Fruit fly (Drosophila melanogaster): ENCODE results near the gene CG12155.

CG12155 gene

DNA sequence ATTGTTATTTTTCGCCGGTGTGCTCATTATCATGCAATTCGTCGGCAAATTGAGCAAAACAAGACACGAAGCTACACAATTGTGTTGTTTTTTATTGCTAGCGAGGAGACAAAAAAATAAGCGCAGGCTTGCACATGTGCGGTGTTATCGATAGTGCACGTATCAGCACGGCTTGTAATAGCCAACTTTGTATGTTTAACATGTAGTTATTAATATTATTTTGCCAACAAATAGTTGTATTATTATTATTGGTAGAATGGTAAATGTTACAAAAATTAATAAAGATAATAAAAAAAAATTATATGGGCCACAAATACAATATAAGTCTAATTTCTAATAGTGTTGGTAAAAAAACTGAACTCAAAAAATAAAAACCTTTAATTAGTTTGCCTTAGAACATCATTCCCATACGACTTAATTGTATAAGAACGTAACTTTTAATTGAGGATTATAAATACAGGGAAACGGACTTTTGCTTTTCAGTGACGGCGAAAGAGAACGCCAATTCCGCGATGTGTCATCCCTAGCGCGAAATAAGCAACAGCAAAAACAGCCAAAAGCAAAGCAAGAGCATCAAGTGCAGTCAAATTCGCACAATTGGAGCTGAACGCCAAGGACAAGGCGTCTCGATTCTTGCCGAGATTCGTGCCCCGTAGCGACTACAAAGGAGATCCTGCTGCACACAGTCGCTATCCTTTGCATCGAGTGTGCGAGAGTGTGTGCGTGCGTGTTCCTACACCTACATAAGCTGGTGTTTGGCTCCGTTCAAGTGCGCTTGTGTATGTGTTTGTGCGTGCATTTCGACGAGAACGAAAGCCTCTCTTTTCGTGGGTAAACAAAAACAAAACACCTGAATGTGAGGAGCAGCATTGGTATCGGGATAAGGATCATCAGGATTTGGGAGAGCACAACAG, at the start of gene CG12155, which contains the start of gene NELF-B:
Gene CG12155, plus strand, starts transcription at position 505 of the 914 bp plus-strand sequence.
Gene NELF-B, minus strand, starts transcription at position 111 of the 914 bp plus-strand sequence.
- TF ChIP-seq CG8478 (optimal IDR thresholded peaks at IDR 0.05) (no peak), usp (GFP tag; optimal IDR thresholded peaks at IDR 0.05) (no peak), psq (optimal IDR thresholded peaks at IDR 0.05) (no peak), pan (optimal IDR thresholded peaks at IDR 0.05) (no peak), EcR (GFP tag; optimal IDR thresholded peaks at IDR 0.05) (no peak), Dll (optimal IDR thresholded peaks at IDR 0.05) (no peak)

DNA sequence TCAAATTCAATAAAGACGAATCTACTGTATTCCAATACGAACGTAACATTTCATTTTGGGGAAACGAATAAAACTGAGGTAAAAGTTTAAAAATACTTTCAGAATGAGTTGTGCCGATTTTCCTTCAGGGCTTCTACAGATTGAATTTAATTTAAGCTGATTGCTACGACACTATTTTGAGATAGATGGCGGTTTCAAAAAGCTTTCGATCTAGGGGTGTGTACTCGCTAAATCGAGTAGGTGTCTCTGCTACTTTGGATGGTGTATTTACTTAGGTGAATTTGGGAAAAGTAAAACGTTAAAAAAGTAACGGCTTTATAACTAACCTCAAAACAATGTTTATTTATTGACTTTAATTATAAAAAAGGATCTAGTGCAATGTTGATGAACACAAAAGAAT, 49.7 kb upstream of the CG12155 start:
- no peak for TF ChIP-seq CG8478 (optimal IDR thresholded peaks at IDR 0.05)
- no peak for TF ChIP-seq Dll (optimal IDR thresholded peaks at IDR 0.05)
- TF ChIP-seq pan (optimal IDR thresholded peaks at IDR 0.05) = no peak

DNA sequence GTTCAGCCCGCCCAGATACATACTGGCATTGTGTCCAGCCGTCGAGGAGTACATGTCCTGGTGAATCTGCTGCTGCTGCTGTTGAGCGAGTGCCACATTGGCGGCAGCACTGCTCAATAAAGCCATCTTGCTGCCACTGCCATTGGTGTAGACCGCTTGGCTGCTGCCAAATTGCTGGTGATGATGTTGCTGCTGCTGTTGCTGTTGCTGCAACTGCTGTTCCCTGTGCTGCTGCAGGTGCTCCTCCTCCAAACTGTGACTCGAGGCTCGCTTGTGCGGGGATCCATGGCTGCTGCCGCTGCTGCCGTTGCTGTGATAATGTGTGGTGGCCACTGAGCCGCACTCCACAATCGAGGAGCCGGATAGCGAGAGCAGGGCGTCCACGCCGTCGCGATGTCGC, 42.5 kb upstream of the CG12155 start:
- TF ChIP-seq Dll (optimal IDR thresholded peaks at IDR 0.05) = no peak
- no peak for TF ChIP-seq EcR (GFP tag; optimal IDR thresholded peaks at IDR 0.05)
- no peak for TF ChIP-seq usp (GFP tag; optimal IDR thresholded peaks at IDR 0.05)
- no peak for TF ChIP-seq CG8478 (optimal IDR thresholded peaks at IDR 0.05)
- no peak for TF ChIP-seq psq (optimal IDR thresholded peaks at IDR 0.05)
- no peak for TF ChIP-seq pan (optimal IDR thresholded peaks at IDR 0.05)

DNA sequence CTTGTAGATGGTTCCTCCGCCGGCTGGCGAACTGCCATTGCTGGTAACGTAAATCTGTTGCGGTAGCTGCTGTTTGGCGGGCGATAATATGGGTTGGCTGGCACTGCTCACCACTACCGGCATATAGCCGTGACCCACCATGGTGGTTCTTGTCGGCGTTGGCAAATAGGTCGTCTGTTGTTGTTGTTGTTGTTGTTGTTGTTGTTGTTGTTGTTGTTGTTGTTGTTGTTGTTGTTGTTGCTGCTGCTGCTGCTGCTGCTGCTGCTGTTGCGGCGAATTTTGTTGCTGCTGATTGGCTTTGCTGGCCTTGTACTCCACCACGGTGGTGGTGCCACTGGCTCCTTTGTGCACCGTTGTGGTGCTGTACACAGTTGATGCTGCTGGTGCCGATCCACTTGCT, 39.7 kb upstream of the CG12155 start:
- no peak for TF ChIP-seq Dll (optimal IDR thresholded peaks at IDR 0.05)
- TF ChIP-seq usp (GFP tag; optimal IDR thresholded peaks at IDR 0.05) = no peak
- TF ChIP-seq CG8478 (optimal IDR thresholded peaks at IDR 0.05) = no peak
- no peak for TF ChIP-seq EcR (GFP tag; optimal IDR thresholded peaks at IDR 0.05)
- no peak for TF ChIP-seq pan (optimal IDR thresholded peaks at IDR 0.05)
- no peak for TF ChIP-seq psq (optimal IDR thresholded peaks at IDR 0.05)

DNA sequence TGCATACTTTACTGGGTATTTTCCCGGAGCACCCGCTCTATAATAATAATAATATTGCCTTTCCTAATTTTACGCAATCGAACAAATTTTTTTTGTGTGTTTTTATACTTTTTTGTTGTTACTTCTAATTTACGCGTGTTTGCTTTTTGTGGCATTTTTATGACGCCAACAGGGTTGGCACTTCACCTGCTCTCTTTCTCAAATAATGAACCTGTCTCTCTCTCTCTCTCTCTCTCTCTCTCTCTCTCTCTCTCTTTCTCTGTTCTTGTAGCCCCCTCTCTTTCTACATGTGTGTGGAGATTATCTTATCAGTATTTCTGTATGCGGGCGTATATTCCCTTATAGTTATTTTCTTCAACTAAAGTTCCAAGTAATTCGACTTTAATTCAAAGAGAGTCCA, 37.9 kb upstream of the CG12155 start:
- TF ChIP-seq EcR (GFP tag; optimal IDR thresholded peaks at IDR 0.05) = no peak
- TF ChIP-seq Dll (optimal IDR thresholded peaks at IDR 0.05) = no peak

DNA sequence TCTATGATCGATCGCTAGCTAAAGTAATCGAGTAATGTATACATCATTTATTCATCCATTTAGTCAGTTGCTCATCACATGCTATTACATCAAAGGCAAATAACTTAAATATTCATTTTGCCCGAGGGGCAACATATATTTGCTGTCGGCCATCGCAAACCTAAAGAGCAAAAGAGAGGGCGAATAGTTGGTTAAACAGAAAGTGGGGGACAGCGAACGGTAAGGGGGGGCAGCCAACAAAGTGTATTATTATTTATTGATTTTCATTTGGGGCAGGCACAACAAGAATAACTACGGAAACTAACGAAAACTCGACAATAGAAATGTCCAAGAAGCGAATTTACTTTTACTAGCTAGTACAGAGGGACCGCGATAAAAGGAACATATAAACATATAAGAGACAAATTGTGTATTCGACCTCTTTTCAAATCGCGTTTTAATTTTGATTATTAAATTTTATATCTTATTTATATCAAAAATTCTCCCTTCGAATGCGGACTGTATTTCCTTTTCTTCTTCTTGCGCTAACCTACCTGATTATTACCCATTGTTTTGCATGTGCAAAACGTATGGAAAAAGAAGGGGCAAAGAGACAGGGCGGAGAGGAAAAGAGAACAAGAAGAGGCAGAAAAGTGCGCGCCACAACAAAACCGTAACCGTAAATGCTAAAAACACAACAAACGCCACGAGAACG, 37.2 kb upstream of the CG12155 start:
- no peak for TF ChIP-seq EcR (GFP tag; optimal IDR thresholded peaks at IDR 0.05)

DNA sequence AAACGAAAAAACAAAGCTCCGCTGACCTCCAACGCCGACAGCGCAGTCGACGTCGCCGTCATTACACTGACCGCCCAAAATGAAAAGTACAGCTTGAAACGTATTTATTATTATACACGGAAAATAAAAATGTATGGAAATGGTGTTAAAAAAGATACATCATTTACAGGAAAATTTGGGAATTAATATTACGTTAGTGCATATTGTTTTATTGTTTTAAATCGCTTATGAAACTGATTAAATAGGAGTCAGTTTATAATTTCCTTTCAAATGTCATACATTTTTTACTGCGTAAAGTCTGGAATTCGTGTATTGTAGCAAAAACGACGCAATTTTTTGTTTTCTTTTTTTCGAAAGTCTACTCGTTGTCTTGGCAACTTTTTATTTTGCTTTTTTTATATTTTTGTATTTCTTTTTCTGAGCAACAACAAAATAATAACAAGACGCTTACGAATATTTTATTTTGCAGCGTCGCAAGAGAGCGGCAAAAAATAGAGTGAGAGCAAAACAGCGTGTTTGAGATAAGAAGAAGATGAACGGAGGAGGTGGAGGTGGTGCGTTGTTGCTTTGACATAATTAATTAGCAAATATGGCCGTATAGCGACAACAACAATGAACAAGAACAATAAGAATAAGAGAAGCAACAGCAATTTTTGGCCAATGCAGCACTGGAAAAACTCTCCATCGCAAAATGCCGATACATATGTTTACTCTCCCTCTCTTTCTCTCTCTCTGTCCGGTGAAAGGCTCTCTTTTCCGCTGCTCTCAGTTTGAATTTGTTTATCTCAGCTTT, 36.4 kb upstream of the CG12155 start:
- TF ChIP-seq EcR (GFP tag; optimal IDR thresholded peaks at IDR 0.05) = no peak
- peak; percentile 54 for TF ChIP-seq Dll (optimal IDR thresholded peaks at IDR 0.05)

DNA sequence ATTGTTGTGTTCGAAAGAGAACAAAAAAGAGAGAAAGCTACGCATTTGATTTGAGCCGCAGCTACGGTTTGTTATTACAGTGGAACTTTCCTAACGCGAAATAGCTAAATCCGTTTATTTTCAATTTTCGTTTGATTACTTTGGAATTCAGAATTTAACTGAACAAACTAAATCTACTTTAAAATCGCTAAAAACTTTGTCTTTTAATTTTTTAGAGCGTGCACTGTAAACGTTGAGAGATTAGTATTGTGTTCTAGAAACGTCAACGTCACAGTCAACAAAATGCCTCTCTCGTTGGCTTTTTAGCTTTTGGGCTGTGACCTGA, 35.9 kb upstream of the CG12155 start:
- TF ChIP-seq Dll (optimal IDR thresholded peaks at IDR 0.05) (no peak), CG8478 (optimal IDR thresholded peaks at IDR 0.05) (no peak), EcR (GFP tag; optimal IDR thresholded peaks at IDR 0.05) (no peak), psq (optimal IDR thresholded peaks at IDR 0.05) (no peak)

DNA sequence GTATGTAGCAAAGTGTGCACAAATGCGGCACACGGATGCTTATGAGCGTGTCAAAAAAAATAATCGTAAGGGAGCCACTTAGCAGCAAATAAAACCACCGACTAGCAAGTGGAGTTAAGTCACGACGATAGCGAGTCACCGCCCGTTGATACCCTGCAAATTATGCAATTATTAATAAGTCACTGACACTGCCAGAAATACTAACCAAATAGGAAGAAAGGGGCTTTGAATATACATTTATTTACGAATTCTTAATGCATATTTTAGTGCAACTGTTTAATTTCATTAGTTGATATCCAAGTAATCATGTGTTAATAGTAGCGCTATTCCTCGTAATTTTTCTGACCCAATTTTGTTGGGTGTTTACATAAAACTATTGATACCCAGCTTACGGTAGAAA, 35.1 kb upstream of the CG12155 start:
- TF ChIP-seq Dll (optimal IDR thresholded peaks at IDR 0.05) (no peak), CG8478 (optimal IDR thresholded peaks at IDR 0.05) (no peak), pan (optimal IDR thresholded peaks at IDR 0.05) (no peak), usp (GFP tag; optimal IDR thresholded peaks at IDR 0.05) (no peak), EcR (GFP tag; optimal IDR thresholded peaks at IDR 0.05) (no peak), psq (optimal IDR thresholded peaks at IDR 0.05) (no peak)

DNA sequence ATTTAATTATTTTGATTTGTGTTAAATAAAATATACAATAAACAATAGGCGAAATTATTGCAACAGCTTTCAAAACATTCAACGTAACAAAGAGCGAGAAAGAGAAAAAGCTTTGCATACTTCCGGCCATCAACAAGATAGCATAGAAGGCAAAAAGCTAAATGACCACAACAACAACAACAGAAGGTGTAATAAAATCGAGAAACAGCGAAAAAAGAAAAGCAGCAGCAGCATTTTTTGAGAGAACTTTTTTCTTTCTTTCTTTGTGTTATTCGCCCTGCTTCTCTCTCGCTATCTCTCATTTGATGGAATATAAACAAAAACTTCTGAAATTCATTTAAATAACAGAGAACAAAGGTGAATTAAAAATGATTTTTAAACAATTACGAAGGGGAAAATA, 34.3 kb upstream of the CG12155 start:
- TF ChIP-seq Dll (optimal IDR thresholded peaks at IDR 0.05) = no peak

DNA sequence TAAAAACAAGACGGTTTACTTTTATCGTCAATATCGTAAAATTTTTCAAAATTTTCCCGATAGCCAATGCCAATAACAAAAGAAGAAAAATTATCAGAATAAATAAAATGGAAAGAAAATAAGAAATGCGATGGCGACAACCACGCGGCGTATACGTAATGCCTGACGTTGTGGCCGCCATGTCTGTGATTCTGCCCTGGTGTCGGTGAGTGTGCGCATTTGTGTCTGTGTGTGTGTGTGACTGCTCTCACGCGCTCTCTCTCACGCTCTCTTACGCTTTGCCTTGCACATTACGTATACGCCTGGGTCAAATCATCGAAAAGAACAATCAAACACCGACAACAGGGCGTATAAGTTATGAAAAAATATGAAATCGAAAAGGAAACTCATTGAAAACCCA, 33.7 kb upstream of the CG12155 start:
- no peak for TF ChIP-seq psq (optimal IDR thresholded peaks at IDR 0.05)
- peak; percentile 75 for TF ChIP-seq Dll (optimal IDR thresholded peaks at IDR 0.05)

DNA sequence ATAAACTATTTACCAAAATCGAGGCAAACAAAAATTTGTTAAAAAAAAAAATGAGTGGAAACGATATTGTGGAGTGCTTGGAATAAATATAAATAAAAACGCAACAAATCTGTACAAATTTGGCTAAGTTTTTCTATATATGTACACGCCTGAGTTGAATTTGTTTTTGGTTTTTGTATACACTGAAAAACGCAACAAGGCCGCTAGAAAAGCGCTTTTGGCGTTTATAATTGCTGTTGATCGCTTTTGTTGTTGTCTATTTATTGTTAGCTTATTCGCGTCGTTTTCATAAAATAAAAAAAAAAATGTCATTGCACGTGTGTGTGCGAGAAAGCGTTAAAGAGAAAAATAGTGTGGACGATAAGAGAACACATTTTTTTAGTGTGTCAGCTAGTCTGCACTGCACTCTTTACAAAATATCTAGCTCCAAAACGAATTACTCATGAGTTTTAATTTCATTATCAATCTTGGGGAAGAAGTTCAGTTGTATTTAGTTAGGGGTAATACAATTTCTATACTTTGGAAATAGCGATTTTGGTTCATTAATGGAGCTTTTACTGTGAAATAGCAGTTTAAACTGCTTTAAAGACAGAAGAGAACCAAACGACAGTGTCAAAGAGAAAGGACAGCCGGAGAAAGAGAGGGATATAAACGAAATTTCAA, 33.0 kb upstream of the CG12155 start:
- TF ChIP-seq CG8478 (optimal IDR thresholded peaks at IDR 0.05) = no peak
- no peak for TF ChIP-seq Dll (optimal IDR thresholded peaks at IDR 0.05)
- no peak for TF ChIP-seq pan (optimal IDR thresholded peaks at IDR 0.05)
- TF ChIP-seq usp (GFP tag; optimal IDR thresholded peaks at IDR 0.05) = no peak
- TF ChIP-seq EcR (GFP tag; optimal IDR thresholded peaks at IDR 0.05) = no peak
- TF ChIP-seq psq (optimal IDR thresholded peaks at IDR 0.05) = no peak

Data from whole organism.